Fruit fly (Drosophila melanogaster): ENCODE data around the gene Nepl5.
A peak's percentile ranks its signal among the peaks of the same experiment; 100 is the strongest.

The Nepl5 gene

dm6 chr2L:6424198-6424597 is 43.1 kb downstream of the Nepl5 start, which contains the start of gene Fic (continued):
- TF ChIP-seq CG15514 (GFP tag; optimal IDR thresholded peaks at IDR 0.05) (no peak), ewg (GFP tag; optimal IDR thresholded peaks at IDR 0.05) (no peak), lov (optimal IDR thresholded peaks at IDR 0.05) (no peak), lov (GFP tag; IDR thresholded peaks at IDR 0.05) (0 out of 3 replicates have a peak, but pooled peaks have one; percentile 27), CG17359 (tag; optimal IDR thresholded peaks at IDR 0.05) (no peak), CG7963 (GFP tag; IDR thresholded peaks at IDR 0.05; ENCODE audit: partially characterized antibody) (no peak), pzg (GFP tag; optimal IDR thresholded peaks at IDR 0.05) (peak; percentile 43), Xbp1 (GFP tag; optimal IDR thresholded peaks at IDR 0.05) (peak; percentile 90), CG16863 (GFP tag; optimal IDR thresholded peaks at IDR 0.05) (no peak), CG17912 (GFP tag; optimal IDR thresholded peaks at IDR 0.05) (no peak), CG12942 (GFP tag; optimal IDR thresholded peaks at IDR 0.05) (no peak), CG3065 (GFP tag; optimal IDR thresholded peaks at IDR 0.05) (no peak), ind (GFP tag; optimal IDR thresholded peaks at IDR 0.05) (no peak), CG12219 (GFP tag; optimal IDR thresholded peaks at IDR 0.05) (no peak), sens-2 (GFP tag; IDR thresholded peaks at IDR 0.05) (no peak), Asciz (GFP tag; optimal IDR thresholded peaks at IDR 0.05) (no peak), vvl (GFP tag; IDR thresholded peaks at IDR 0.05) (no peak), tio (GFP tag; optimal IDR thresholded peaks at IDR 0.05) (no peak), slbo (GFP tag; IDR thresholded peaks at IDR 0.05) (no peak), Taf1 (GFP tag; IDR thresholded peaks at IDR 0.05) (no peak), nerfin-2 (GFP tag; IDR thresholded peaks at IDR 0.05; ENCODE audit: partially characterized antibody) (no peak), CG43689 (GFP tag; IDR thresholded peaks at IDR 0.05) (no peak), Sox102F (GFP tag; optimal IDR thresholded peaks at IDR 0.05) (no peak), Dek (tag; optimal IDR thresholded peaks at IDR 0.05) (no peak), vnd (GFP tag; IDR thresholded peaks at IDR 0.05; ENCODE audit: partially characterized antibody) (no peak), luna (GFP tag; optimal IDR thresholded peaks at IDR 0.05) (no peak), Hmr (GFP tag; optimal IDR thresholded peaks at IDR 0.05) (no peak), Meics (GFP tag; optimal IDR thresholded peaks at IDR 0.05) (no peak), sug (tag; optimal IDR thresholded peaks at IDR 0.05) (no peak), CG4617 (GFP tag; optimal IDR thresholded peaks at IDR 0.05; ENCODE audit: borderline replicate concordance) (peak; percentile 67), chn (GFP tag; optimal IDR thresholded peaks at IDR 0.05) (no peak), jing (GFP tag; optimal IDR thresholded peaks at IDR 0.05) (no peak), Opbp (GFP tag; IDR thresholded peaks at IDR 0.05; ENCODE audit: partially characterized antibody) (peak; percentile 35; the same call in 1 of the 3 replicates), CG1792 (GFP tag; optimal IDR thresholded peaks at IDR 0.05) (no peak), hbn (GFP tag; IDR thresholded peaks at IDR 0.05; ENCODE audit: partially characterized antibody) (no peak), CG12744 (GFP tag; optimal IDR thresholded peaks at IDR 0.05) (no peak), pfk (GFP tag; optimal IDR thresholded peaks at IDR 0.05) (peak; percentile 92), ash1 (GFP tag; optimal IDR thresholded peaks at IDR 0.05) (no peak), abd-A (tag; optimal IDR thresholded peaks at IDR 0.05) (no peak), sr (GFP tag; IDR thresholded peaks at IDR 0.05) (no peak), h (optimal IDR thresholded peaks at IDR 0.05) (no peak), CG9797 (GFP tag; optimal IDR thresholded peaks at IDR 0.05) (peak; percentile 68), Dip3 (GFP tag; optimal IDR thresholded peaks at IDR 0.05) (no peak), ro (GFP tag; IDR thresholded peaks at IDR 0.05) (no peak), knrl (GFP tag; IDR thresholded peaks at IDR 0.05; ENCODE audit: partially characterized antibody) (0 out of 3 replicates have a peak, but pooled peaks have one; percentile 12), Atf-2 (GFP tag; optimal IDR thresholded peaks at IDR 0.05) (no peak), CG12391 (tag; optimal IDR thresholded peaks at IDR 0.05) (no peak), Dp (GFP tag; optimal IDR thresholded peaks at IDR 0.05) (peak; percentile 57), CG6654 (GFP tag; optimal IDR thresholded peaks at IDR 0.05) (no peak), wor (GFP tag; IDR thresholded peaks at IDR 0.05) (no peak), CG34224 (GFP tag; IDR thresholded peaks at IDR 0.05; ENCODE audit: partially characterized antibody) (peak; percentile 22; the same call in 2 of the 3 replicates)

All from whole organism, embryonic.